Fruit fly (Drosophila melanogaster) whole organism, embryonic: ENCODE results near the gene amos.
A peak's percentile ranks its signal among the peaks of the same experiment; 100 is the strongest.

Source experiments
- Aef1 ChIP-seq: fragments of 200-800 bp; sonication (Bioruptor generic); IDR thresholded peaks from 3 replicates; pipeline ENCODE4 v1.3.6; 2022; ENCODE audit warnings: missing biosample characterization, missing genetic modification characterization
- Asciz ChIP-seq: fragments of 200-800 bp; sonication (Bioruptor generic); optimal IDR thresholded peaks from 2 replicates; lab custom pipeline; 2017; ENCODE audit warnings: missing biosample characterization, mild to moderate bottlenecking, missing genetic modification characterization, missing genetic modification reagents
- B-H1 ChIP-seq: fragments of 200-800 bp; sonication (Bioruptor generic); IDR thresholded peaks from 3 replicates; pipeline ENCODE4 v1.3.6; 2022; ENCODE audit warnings: missing biosample characterization, missing genetic modification characterization
- CG10274 ChIP-seq: fragments of 200-800 bp; sonication (Bioruptor generic); optimal IDR thresholded peaks from 3 replicates; lab custom pipeline; 2017; ENCODE audit warnings: missing biosample characterization, mild to moderate bottlenecking, missing genetic modification characterization
- CG13296 ChIP-seq: fragments of 200-800 bp; sonication (Bioruptor generic); optimal IDR thresholded peaks from 3 replicates; lab custom pipeline; 2018; ENCODE audit warnings: missing biosample characterization, mild to moderate bottlenecking, missing genetic modification characterization
- CG13624 ChIP-seq: fragments of 200-800 bp; sonication (Bioruptor generic); optimal IDR thresholded peaks from 2 replicates; lab custom pipeline; 2016; ENCODE audit warnings: missing biosample characterization, missing genetic modification characterization
- CG15514 ChIP-seq: fragments of 200-800 bp; sonication (Bioruptor generic); optimal IDR thresholded peaks from 3 replicates; lab custom pipeline; 2017; ENCODE audit warnings: missing biosample characterization, missing genetic modification characterization, mild to moderate bottlenecking, moderate library complexity, missing genetic modification reagents
- CG16779 ChIP-seq: fragments of 200-800 bp; sonication (Bioruptor generic); IDR thresholded peaks from 2 replicates; pipeline ENCODE4 v1.3.6; 2022; ENCODE audit warnings: missing biosample characterization, missing genetic modification characterization
- CG16863 ChIP-seq: fragments of 200-800 bp; sonication (Bioruptor generic); optimal IDR thresholded peaks from 3 replicates; lab custom pipeline; 2016; ENCODE audit warnings: missing biosample characterization, missing genetic modification characterization
- CG17328 ChIP-seq: fragments of 200-800 bp; sonication (Bioruptor generic); IDR thresholded peaks from 2 replicates; pipeline ENCODE4 v1.3.6; 2022; ENCODE audit warnings: missing biosample characterization, missing genetic modification characterization
- CG2712 ChIP-seq: fragments of 200-800 bp; optimal IDR thresholded peaks from 3 replicates; lab custom pipeline; 2019; ENCODE audit warnings: missing biosample characterization, mild to moderate bottlenecking, missing genetic modification characterization, moderate library complexity
- CG2889 ChIP-seq: fragments of 200-800 bp; sonication (Bioruptor generic); IDR thresholded peaks from 3 replicates; pipeline ENCODE4 v1.3.6; 2022; ENCODE audit warnings: missing biosample characterization, missing genetic modification characterization
- CG32772 ChIP-seq: fragments of 200-800 bp; sonication (Bioruptor generic); IDR thresholded peaks from 2 replicates; pipeline ENCODE4 v1.3.6; 2022; ENCODE audit warnings: missing biosample characterization, missing genetic modification characterization
- CG34224 ChIP-seq: fragments of 200-800 bp; sonication (Bioruptor generic); IDR thresholded peaks from 3 replicates; pipeline ENCODE4 v1.3.6; 2022; ENCODE audit warnings: missing biosample characterization, missing genetic modification characterization; ENCODE audit not compliant: partially characterized antibody
- CG3995 ChIP-seq: fragments of 200-800 bp; sonication (Bioruptor generic); optimal IDR thresholded peaks from 3 replicates; lab custom pipeline; 2016; ENCODE audit warnings: missing biosample characterization, missing genetic modification characterization
- CG4404 ChIP-seq: fragments of 200-800 bp; sonication (Bioruptor generic); IDR thresholded peaks from 2 replicates; pipeline ENCODE4 v1.3.6; 2022; ENCODE audit warnings: missing biosample characterization, missing genetic modification characterization
- CG4854 ChIP-seq: fragments of 200-800 bp; sonication (Bioruptor generic); optimal IDR thresholded peaks from 2 replicates; lab custom pipeline; 2016; ENCODE audit warnings: missing biosample characterization, missing genetic modification characterization, inconsistent platforms
- CHES-1-like ChIP-seq: fragments of 200-800 bp; sonication (Bioruptor generic); optimal IDR thresholded peaks from 2 replicates; lab custom pipeline; 2016; ENCODE audit warnings: missing biosample characterization, missing genetic modification characterization
- Camta ChIP-seq: fragments of 200-800 bp; sonication (Bioruptor generic); optimal IDR thresholded peaks from 2 replicates; lab custom pipeline; 2016; ENCODE audit warnings: missing biosample characterization, missing genetic modification characterization
- Chrac-16 ChIP-seq: fragments of 200-800 bp; sonication (Bioruptor generic); optimal IDR thresholded peaks from 3 replicates; lab custom pipeline; 2016; ENCODE audit warnings: missing biosample characterization, missing genetic modification characterization
- Hsf ChIP-seq: fragments of 200-800 bp; sonication (Bioruptor generic); optimal IDR thresholded peaks from 3 replicates; lab custom pipeline; 2016; ENCODE audit warnings: missing biosample characterization, missing genetic modification characterization
- MESR4 ChIP-seq: fragments of 200-800 bp; sonication (Bioruptor generic); optimal IDR thresholded peaks from 2 replicates; lab custom pipeline; 2018; ENCODE audit warnings: missing biosample characterization, mild to moderate bottlenecking, missing genetic modification characterization, moderate library complexity
- Myb ChIP-seq: fragments of 200-800 bp; sonication (Bioruptor generic); optimal IDR thresholded peaks from 2 replicates; lab custom pipeline; 2016; ENCODE audit warnings: missing biosample characterization, missing genetic modification characterization
- NC2α ChIP-seq: fragments of 200-800 bp; sonication (Bioruptor generic); optimal IDR thresholded peaks from 2 replicates; lab custom pipeline; 2016; ENCODE audit warnings: missing biosample characterization, missing genetic modification characterization
- Scr ChIP-seq: fragments of 200-800 bp; sonication (Bioruptor generic); IDR thresholded peaks from 2 replicates; pipeline ENCODE4 v1.3.6; 2022; ENCODE audit warnings: missing biosample characterization, missing genetic modification characterization; ENCODE audit not compliant: partially characterized antibody
- Sry-δ ChIP-seq: fragments of 200-800 bp; sonication (Bioruptor generic); optimal IDR thresholded peaks from 2 replicates; lab custom pipeline; 2016; ENCODE audit warnings: missing biosample characterization, missing genetic modification characterization
- Xrp1 ChIP-seq: fragments of 200-800 bp; sonication (Bioruptor generic); IDR thresholded peaks from 2 replicates; pipeline ENCODE4 v1.3.6; 2022; ENCODE audit warnings: missing biosample characterization, missing genetic modification characterization
- ap ChIP-seq: fragments of 200-800 bp; sonication (Bioruptor generic); IDR thresholded peaks from 2 replicates; pipeline ENCODE4 v1.3.6; 2022; ENCODE audit warnings: missing biosample characterization, missing genetic modification characterization
- ash1 ChIP-seq: fragments of 200-800 bp; sonication (Bioruptor generic); optimal IDR thresholded peaks from 2 replicates; lab custom pipeline; 2018; ENCODE audit warnings: missing biosample characterization, mild to moderate bottlenecking, missing genetic modification characterization
- chinmo ChIP-seq: fragments of 200-800 bp; sonication (Bioruptor generic); IDR thresholded peaks from 4 replicates; pipeline ENCODE4 v1.3.6; 2022; ENCODE audit warnings: missing biosample characterization, missing genetic modification characterization; ENCODE audit not compliant: partially characterized antibody
- fd3F ChIP-seq: fragments of 200-800 bp; sonication (Bioruptor generic); optimal IDR thresholded peaks from 2 replicates; lab custom pipeline; 2018; ENCODE audit warnings: missing biosample characterization, mild to moderate bottlenecking, missing genetic modification characterization, moderate library complexity
- fd96Cb ChIP-seq: fragments of 200-800 bp; sonication (Bioruptor generic); optimal IDR thresholded peaks from 2 replicates; lab custom pipeline; 2018; ENCODE audit warnings: missing biosample characterization, mild to moderate bottlenecking, missing genetic modification characterization, moderate library complexity
- ftz-f1 ChIP-seq: fragments of 200-800 bp; sonication (Bioruptor generic); optimal IDR thresholded peaks from 2 replicates; lab custom pipeline; 2016; ENCODE audit warnings: missing biosample characterization, missing genetic modification characterization
- gcm ChIP-seq: fragments of 200-800 bp; sonication (Bioruptor generic); optimal IDR thresholded peaks from 2 replicates; lab custom pipeline; 2019; ENCODE audit warnings: missing biosample characterization, mild to moderate bottlenecking, missing genetic modification characterization, moderate library complexity
- gsb ChIP-seq: fragments of 200-800 bp; sonication (Bioruptor generic); IDR thresholded peaks from 2 replicates; pipeline ENCODE4 v1.3.6; 2022; ENCODE audit warnings: missing biosample characterization, missing genetic modification characterization
- her ChIP-seq: fragments of 200-800 bp; sonication (Bioruptor generic); optimal IDR thresholded peaks from 2 replicates; lab custom pipeline; 2016; ENCODE audit warnings: missing biosample characterization, missing genetic modification characterization
- inv ChIP-seq: fragments of 200-800 bp; sonication (Bioruptor generic); IDR thresholded peaks from 2 replicates; pipeline ENCODE4 v1.3.6; 2022; ENCODE audit warnings: missing biosample characterization, missing genetic modification characterization; ENCODE audit not compliant: partially characterized antibody
- jing ChIP-seq: fragments of 200-800 bp; sonication (Bioruptor generic); optimal IDR thresholded peaks from 2 replicates; lab custom pipeline; 2018; ENCODE audit warnings: missing biosample characterization, mild to moderate bottlenecking, missing genetic modification characterization
- lab ChIP-seq: fragments of 200-800 bp; sonication (Bioruptor generic); optimal IDR thresholded peaks from 3 replicates; lab custom pipeline; 2017; ENCODE audit warnings: missing biosample characterization, missing genetic modification characterization, mild to moderate bottlenecking, moderate library complexity, missing genetic modification reagents
- luna ChIP-seq: fragments of 200-800 bp; sonication (Bioruptor generic); optimal IDR thresholded peaks from 2 replicates; lab custom pipeline; 2016; ENCODE audit warnings: missing biosample characterization, missing genetic modification characterization
- mam ChIP-seq: fragments of 200-800 bp; sonication (Bioruptor generic); optimal IDR thresholded peaks from 3 replicates; lab custom pipeline; 2016; ENCODE audit warnings: missing biosample characterization, missing genetic modification characterization
- nau ChIP-seq: fragments of 200-800 bp; sonication (Bioruptor generic); optimal IDR thresholded peaks from 3 replicates; lab custom pipeline; 2017; ENCODE audit warnings: missing biosample characterization, mild to moderate bottlenecking, missing genetic modification characterization, missing genetic modification reagents
- nmo ChIP-seq: fragments of 200-800 bp; sonication (Bioruptor generic); optimal IDR thresholded peaks from 2 replicates; lab custom pipeline; 2018; ENCODE audit warnings: missing biosample characterization, mild to moderate bottlenecking, missing genetic modification characterization, moderate library complexity
- oc ChIP-seq: fragments of 200-800 bp; sonication (Bioruptor generic); optimal IDR thresholded peaks from 2 replicates; lab custom pipeline; 2018; ENCODE audit warnings: missing biosample characterization, mild to moderate bottlenecking, missing genetic modification characterization, moderate library complexity
- pho ChIP-seq: fragments of 200-800 bp; sonication (Bioruptor generic); optimal IDR thresholded peaks from 2 replicates; lab custom pipeline; 2016; ENCODE audit warnings: missing biosample characterization, missing genetic modification characterization
- tin ChIP-seq: fragments of 200-800 bp; sonication (Bioruptor generic); optimal IDR thresholded peaks from 3 replicates; lab custom pipeline; 2016; ENCODE audit warnings: missing biosample characterization, missing genetic modification characterization
- twi ChIP-seq: fragments of 200-800 bp; optimal IDR thresholded peaks from 2 replicates; lab custom pipeline; 2019; ENCODE audit warnings: missing biosample characterization, mild to moderate bottlenecking, missing genetic modification characterization, moderate library complexity
- vfl ChIP-seq: fragments of 200-800 bp; sonication (Bioruptor generic); optimal IDR thresholded peaks from 2 replicates; lab custom pipeline; 2016; ENCODE audit warnings: missing biosample characterization, missing genetic modification characterization
- vnd ChIP-seq: fragments of 200-800 bp; sonication (Bioruptor generic); IDR thresholded peaks from 3 replicates; pipeline ENCODE4 v1.3.6; 2022; ENCODE audit warnings: missing biosample characterization, missing genetic modification characterization; ENCODE audit not compliant: partially characterized antibody

Gene amos

dm6 chr2L:18590100-18590941 is 6.4 kb downstream of the amos start, which contains the start of the genes Pde11 and CG15160 (continued):
- TF ChIP-seq her (GFP tag; lab: Kevin White, UChicago) (no peak), gsb (no peak), Scr (GFP tag; lab: Robert Waterston, UW) (peak; percentile 99), CG2712 (no peak), Sry-δ (peak; percentile 98), nau (GFP tag; lab: Kevin White, UChicago) (no peak), tin (peak; percentile 1), vfl (GFP tag; lab: Kevin White, UChicago) (peak; percentile 50), CG16779 (no peak), CHES-1-like (GFP tag; lab: Kevin White, UChicago) (peak; percentile 18), Aef1 (GFP tag; lab: Robert Waterston, UW) (no peak), ash1 (GFP tag; lab: Kevin White, UChicago) (no peak), Camta (GFP tag; lab: Kevin White, UChicago) (peak; percentile 20), CG16863 (GFP tag; lab: Kevin White, UChicago) (no peak), MESR4 (no peak), CG13624 (GFP tag; lab: Kevin White, UChicago) (peak; percentile 56), CG4404 (GFP tag; lab: Robert Waterston, UW) (no peak), vnd (GFP tag; lab: Robert Waterston, UW) (peak; percentile 100), Chrac-16 (GFP tag; lab: Kevin White, UChicago) (peak; percentile 26), luna (GFP tag; lab: Kevin White, UChicago) (no peak), nmo (peak; percentile 57), CG2889 (GFP tag; lab: Robert Waterston, UW) (no peak), ap (GFP tag; lab: Robert Waterston, UW) (no peak), ftz-f1 (no peak), gcm (GFP tag; lab: Kevin White, UChicago) (no peak), chinmo (GFP tag; lab: Robert Waterston, UW) (peak; percentile 99), CG4854 (GFP tag; lab: Kevin White, UChicago) (no peak), CG34224 (GFP tag; lab: Robert Waterston, UW) (peak; percentile 94), fd3F (no peak), jing (no peak), CG13296 (GFP tag; lab: Kevin White, UChicago) (no peak), NC2α (GFP tag; lab: Kevin White, UChicago) (no peak), twi (tag; lab: Kevin White, UChicago) (peak; percentile 22), inv (GFP tag; lab: Robert Waterston, UW) (peak; percentile 99), oc (tag; lab: Kevin White, UChicago) (no peak), CG3995 (GFP tag; lab: Kevin White, UChicago) (peak; percentile 8), B-H1 (GFP tag; lab: Robert Waterston, UW) (no peak), CG17328 (GFP tag; lab: Robert Waterston, UW) (no peak), Myb (GFP tag; lab: Kevin White, UChicago) (peak; percentile 45), Xrp1 (GFP tag; lab: Robert Waterston, UW) (no peak), Asciz (no peak), mam (GFP tag; lab: Kevin White, UChicago) (peak; percentile 50), CG10274 (GFP tag; lab: Kevin White, UChicago) (no peak), lab (GFP tag; lab: Kevin White, UChicago) (peak; percentile 53), fd96Cb (tag; lab: Kevin White, UChicago) (no peak), Hsf (GFP tag; lab: Kevin White, UChicago) (peak; percentile 33), CG32772 (GFP tag; lab: Robert Waterston, UW) (peak; percentile 24; the same call in 1 of the 2 replicates), pho (GFP tag; lab: Kevin White, UChicago) (peak; percentile 56), CG15514 (GFP tag; lab: Kevin White, UChicago) (peak; percentile 75)
